Fruit fly (Drosophila melanogaster) whole organism, larva: ENCODE results near the gene AhcyL1.
A peak's percentile ranks its signal among the peaks of the same experiment; 100 is the strongest.

Source experiments
- noc ChIP-seq: fragments of 200-800 bp; sonication (Bioruptor generic); optimal IDR thresholded peaks from 3 replicates; lab custom pipeline; 2019; ENCODE audit warnings: missing biosample characterization, mild to moderate bottlenecking, missing genetic modification characterization, moderate library complexity

The AhcyL1 gene

DNA sequence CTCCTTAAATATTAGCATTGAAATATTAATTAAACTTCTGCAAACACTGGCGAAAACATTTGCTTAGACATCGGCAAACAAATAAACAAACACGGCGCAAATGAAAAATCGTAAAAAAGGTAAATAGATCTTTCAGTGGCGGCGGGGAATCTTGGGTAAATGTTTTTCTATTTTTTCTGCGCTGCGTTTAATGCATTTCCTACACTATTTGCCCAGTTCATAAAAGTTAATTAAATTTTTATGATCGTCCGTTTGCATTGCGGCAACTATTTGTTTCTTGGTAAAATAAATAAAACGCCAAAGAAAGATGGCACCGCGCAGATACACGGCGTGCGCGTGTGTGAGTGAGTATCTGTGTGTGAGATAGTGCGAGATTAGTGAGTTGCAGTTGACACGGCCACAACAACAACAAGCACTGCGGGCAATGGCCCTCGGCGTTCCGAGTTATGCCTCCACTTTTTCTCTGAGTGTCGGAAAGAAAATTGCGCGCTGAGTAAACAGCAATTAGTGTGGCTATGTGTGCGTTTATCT, 26.4 kb upstream of the AhcyL1 start:
- peak; percentile 23 for TF ChIP-seq noc (tag; lab: Kevin White, UChicago)

DNA sequence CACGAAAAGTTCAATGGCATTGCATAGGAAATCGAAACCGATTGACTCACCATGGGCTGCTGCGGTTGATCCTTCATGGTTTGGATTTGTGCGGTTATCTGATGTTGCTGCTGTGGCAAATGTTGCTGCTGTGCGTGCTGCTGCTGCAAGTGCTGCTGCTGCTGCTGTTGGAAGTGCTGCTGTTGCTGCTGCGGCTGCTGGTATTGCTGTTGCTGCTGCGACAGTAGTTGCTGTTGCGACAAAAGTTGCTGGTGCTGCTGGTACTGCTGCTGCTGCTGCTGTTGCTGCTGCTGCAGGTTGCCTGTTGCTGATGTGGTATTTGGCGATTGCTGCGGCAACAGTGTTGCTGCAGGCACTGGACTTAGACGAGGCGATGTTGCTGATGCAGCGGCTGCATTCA, 24.1 kb upstream of the AhcyL1 start:
- no peak for TF ChIP-seq noc (tag; lab: Kevin White, UChicago)

DNA sequence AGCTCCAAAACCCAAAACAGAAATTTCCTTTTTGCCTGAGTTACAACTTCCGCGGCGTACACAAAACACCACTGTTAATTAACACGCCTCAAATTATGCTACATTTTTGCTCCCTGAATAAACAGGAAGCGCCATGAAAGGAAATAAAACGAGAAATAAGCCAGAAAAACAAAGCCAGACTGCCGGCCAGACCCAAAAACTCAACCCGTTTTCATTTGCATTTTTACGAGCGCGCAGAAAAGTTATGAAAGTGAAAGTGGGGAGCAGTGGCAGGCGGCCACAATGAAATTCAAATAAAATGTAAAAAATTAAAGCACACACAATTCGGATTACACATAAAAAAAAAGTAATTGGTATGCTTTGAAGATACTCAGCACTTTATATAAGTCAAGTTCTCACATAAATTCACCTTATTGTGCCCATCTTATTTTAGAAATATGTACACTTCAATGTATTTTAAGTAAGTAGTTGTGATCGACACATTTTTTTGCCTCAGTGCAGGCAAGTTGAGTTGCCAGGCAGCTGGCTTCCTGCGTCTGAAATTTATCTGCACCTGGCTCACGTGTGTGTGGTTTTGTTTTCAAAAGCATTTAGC, 23.3 kb upstream of the AhcyL1 start:
- TF ChIP-seq noc (tag; lab: Kevin White, UChicago): no peak

DNA sequence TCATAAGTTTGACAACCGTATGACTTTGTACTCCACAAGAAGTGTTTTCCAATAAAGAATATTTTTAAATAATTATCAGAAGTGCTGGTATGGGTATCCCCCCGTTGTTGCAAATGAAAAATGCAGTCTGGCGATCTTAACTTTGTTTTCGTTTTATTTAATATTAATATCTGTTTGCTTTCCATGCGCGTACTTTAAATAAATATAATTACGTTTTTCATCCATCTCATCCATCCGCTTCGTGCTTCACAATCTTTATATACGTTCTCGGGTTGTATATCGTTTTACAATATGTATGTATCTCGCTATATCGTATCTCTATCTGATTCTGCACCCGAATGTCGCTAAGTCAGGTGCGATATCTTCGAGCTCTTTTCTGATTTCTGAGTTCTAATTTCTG, 13.8 kb upstream of the AhcyL1 start:
- no peak for TF ChIP-seq noc (tag; lab: Kevin White, UChicago)

DNA sequence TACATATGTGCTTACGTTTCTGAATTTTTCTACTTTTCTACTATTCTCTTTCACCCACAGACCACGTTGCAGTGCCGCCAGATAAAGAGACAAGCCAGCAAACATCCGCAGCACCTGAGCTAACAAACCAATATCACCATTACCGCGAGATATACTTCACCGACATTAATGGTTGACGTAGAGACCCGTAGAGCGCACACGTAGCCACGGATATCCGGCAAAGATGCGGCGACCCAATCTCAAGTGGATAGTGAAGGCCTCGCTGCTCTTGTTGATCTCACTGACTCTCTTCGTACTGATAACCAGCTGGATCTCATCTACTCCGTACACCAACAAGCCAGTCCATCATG, 10.5 kb upstream of the AhcyL1 start:
- no peak for TF ChIP-seq noc (tag; lab: Kevin White, UChicago)

DNA sequence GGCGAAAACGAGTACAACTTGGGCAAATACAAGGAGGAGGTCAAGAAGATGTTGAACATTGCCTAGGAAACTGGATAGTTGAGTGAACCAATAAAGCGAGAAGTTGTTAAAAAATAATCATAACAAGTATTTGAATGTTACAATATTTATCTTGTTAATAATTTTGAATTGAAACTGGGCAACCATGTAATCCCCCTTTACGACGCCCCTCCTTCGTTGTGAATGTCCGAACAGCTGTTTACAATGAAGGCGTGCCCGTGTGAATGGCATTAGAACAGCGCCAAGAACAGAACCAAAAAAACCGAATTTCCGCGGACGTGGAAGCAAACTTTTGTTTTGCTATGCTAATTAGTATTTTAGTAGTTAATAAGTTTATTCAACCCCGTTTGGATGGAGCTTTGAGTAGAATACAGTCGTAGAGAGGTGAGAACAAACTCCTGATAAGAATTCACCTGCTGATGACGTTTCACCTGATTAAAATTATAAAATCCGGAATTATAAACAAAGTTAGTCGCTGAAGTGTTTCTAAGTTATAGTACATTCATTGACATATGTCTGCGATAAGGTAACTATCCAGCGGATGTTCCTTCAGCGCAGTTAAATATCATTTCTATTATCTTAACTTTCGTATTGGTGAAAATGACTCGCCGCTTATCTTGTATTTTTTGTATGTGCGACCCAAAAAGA, 10.0 kb upstream of the AhcyL1 start, which contains the start of gene Pgant6:
Pgant6 (plus strand) TSS at position 265 of the 687 bp plus-strand sequence.
- no peak for TF ChIP-seq noc (tag; lab: Kevin White, UChicago)

DNA sequence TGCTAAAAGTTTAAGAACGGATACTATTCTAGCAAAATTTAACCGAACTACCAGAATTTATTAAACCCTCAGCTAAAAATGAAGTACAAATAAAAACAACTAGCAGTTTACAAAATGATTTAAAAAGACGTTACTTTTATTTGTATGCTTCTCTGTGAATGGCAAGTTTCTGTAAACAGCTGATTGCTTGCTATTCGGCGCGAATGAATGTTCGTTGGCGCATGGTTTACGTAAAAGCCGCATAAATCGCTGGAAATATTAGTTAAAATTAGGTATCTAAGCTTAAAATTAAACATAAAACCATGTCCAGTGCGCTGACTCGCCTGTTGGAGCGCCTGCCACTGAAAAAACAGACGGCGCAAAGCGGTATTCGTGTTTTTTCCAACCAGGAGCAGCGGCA, 8.6 kb upstream of the AhcyL1 start, which contains the start of gene mRpS35:
mRpS35 (plus strand) TSS at position 189 of the 400 bp plus-strand sequence.
- no peak for TF ChIP-seq noc (tag; lab: Kevin White, UChicago)

DNA sequence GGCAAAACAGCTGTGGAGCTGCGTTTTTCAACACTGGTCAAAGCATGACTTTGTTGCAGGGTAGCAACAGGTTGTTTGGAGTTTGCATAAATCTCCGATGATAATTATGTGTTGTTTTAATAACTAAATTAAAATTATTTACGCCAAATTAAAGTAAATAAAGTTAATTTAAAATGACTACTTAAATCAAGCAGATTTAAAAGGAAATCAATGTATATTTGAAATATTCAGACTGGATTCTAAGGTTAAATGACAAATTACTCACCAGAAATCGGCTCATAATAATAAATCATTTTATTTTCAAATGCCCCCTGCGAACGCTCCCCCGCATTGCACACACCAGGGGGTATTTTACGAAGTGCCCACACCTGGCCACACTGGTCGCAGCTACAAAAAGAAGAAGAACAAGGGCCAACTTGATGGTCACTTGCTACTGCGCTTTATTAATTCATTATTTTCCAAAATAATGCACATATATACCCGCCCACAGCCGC, 1.9 kb upstream of the AhcyL1 start, which contains the start of the genes CG12093 and Atg2:
CG12093 (minus strand) TSS at position 40 of the 494 bp plus-strand sequence.
Atg2 (plus strand) TSS at position 371 of the 494 bp plus-strand sequence.
- peak; percentile 90 for TF ChIP-seq noc (tag; lab: Kevin White, UChicago)

DNA sequence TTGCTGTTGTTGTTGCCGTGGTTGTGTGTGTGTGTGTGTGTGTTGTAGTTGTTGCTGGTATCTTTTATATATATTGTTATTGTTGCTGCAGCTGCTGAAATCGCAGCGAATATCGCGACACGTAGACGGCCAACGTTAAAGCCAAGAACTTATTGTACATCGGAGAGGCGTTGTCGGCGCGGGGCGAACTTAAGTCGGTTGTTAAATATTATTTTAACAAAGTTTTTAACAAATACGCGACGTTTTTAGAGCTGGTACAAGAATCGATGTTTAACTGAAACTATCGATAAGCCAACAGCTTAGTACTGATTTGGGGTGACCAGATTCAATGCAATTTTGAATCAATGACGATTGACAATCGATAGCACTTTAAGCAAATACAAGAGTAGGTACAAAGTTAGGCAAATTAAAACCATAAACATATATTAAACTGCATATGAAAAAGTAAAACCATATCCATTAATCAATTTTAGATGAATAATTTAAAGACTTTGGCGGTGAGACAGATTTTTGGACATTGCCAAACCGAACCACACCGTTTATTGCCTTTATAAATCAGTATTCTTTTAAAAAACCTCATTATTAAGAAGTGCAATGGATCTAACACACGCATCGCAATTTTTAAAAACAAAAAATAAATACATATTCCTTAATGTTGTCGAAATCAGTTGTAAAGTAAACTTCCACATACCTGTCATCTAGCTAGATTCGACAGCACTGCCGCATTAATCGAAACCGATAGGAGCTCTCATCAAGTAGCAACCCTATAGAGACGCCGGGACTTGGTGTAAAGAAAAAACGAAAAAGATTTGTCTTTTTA, 5.6 kb downstream of the AhcyL1 start, which contains the start of the genes Mrtf and Non2:
Mrtf (minus strand) TSS at position 268 of the 820 bp plus-strand sequence.
Non2 (plus strand) TSS at position 731 of the 820 bp plus-strand sequence.
- TF ChIP-seq noc (tag; lab: Kevin White, UChicago): peak; percentile 48

DNA sequence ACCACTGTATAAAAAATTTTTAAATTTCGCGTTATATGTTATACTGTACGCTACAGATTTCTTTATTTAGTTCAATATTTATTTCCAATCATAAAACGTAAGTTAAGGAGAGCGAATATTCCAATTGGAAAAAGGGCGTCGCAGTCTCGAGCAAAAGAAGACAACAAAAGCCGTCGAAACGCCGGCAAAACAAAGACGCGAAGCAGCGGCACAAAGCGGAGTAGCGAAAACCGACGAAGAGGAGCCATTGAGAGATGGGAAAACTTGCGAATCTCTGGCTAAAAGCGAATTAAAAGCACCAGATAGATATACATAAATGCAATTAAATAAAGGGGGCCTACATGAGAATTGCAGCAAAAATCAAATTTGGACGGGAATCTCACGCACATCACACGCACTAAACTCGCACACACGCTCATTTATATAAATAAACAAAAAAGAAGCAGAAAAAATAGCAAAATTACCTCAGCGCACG, 6.3 kb downstream of the AhcyL1 start:
- no peak for TF ChIP-seq noc (tag; lab: Kevin White, UChicago)

DNA sequence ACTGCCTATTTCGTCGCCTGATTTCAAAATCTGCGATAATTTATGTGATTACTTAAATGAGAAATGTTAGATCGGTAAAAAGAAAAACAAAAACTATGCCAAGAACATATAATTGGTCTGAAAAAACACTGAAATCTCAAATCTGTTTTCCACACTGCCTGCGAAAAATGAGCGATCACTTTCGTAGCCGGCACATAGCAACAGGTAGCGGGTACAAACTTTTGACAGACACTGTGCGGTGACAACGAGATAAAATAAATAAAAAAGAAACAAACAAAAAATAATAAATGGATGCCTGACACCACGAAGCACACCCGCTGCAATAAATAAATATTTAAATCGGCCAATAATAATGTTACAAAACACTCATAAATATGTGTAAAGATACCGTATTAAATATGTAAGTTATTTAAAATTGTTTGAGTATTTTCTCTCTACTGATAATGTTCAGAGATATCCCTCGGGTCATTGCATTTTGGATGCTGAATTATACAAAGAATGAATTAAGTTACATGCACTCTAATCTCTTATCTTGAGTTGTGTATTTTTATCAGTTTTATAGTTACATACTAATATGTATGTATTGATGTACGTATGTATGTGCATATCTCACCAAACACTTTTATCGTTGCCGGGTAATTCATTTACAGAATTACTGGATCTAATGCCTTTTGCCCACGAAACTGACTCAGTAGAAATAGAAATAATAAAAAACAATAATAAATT, 6.9 kb downstream of the AhcyL1 start:
- TF ChIP-seq noc (tag; lab: Kevin White, UChicago): no peak

DNA sequence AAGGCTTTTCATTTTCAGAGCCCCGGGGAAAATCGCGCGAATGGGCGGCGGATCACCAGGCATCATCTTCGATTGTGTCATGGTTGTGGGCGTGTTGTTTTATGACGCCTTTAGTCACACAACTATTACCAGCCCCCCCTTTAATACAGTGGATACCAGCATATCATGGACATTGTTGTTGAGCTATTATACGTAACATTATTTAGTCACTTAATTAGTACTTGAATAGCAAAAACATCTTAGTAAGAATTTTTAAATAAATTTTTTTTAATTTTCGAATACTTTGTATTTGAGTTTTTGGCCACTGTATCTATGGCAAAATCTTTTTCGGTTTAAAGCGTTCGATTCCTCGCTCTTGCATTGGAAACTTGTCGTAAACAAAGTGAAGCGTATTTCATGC, 8.4 kb downstream of the AhcyL1 start:
- no peak for TF ChIP-seq noc (tag; lab: Kevin White, UChicago)

DNA sequence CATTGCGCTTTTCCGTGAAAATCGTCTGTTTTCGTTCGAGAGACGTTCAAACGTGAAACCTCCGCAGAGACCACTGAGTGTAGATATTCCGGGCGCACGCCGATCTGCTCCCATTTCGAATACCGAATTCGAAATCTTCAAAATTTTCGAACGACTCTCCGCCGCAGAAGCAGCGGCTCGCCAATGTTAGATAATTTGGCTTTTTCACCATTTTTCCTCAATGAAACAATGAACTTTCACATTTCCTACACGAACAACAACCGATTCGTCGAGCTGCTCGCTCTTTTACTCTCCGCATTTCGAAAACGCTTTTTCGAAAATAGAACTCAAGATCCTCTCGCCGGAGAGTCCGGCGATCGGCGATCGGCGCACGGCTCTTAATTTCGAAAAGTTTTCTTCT, 10.0 kb downstream of the AhcyL1 start:
- TF ChIP-seq noc (tag; lab: Kevin White, UChicago): no peak

DNA sequence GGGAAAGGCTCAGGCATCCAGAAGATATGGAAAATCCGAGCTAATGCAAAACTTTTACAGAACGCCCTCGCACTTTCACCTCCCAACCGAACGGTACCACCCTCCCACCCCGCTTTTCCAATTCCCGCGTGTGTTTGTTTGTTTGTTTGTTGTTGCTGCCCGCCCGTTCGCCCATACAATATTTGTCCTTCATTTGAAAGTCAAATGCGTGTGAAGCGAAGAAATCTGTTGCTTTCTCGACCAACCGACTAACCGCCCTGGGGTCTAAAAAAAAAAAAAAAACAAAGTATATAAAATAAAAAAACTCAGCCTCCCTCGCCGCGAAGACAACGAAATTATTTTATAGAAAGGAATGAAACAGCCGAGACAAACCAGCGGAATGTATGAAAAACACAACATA, 23.8 kb downstream of the AhcyL1 start:
- no peak for TF ChIP-seq noc (tag; lab: Kevin White, UChicago)
